Worm (Caenorhabditis elegans) whole organism, L4/young adult: ENCODE results near the gene W10C6.2.
A peak's percentile ranks its signal among the peaks of the same experiment; 100 is the strongest.

Experiments
- W03F9.2 ChIP-seq: fragments of 150-350 bp; optimal IDR thresholded peaks from 2 replicates; lab custom pipeline; 2014; ENCODE audit warnings: missing biosample characterization, missing genetic modification characterization
- dao-5 ChIP-seq: sonication (generic microtip); optimal IDR thresholded peaks from 2 replicates; lab custom pipeline; 2016; ENCODE audit warnings: missing genotype, missing genetic modification characterization, moderate library complexity, missing compliant biosample characterization
- him-1 ChIP-seq: sonication (generic microtip); optimal IDR thresholded peaks from 2 replicates; lab custom pipeline; 2016; ENCODE audit warnings: missing genotype, missing genetic modification reagents, missing genetic modification characterization, missing compliant biosample characterization

Gene W10C6.2

DNA sequence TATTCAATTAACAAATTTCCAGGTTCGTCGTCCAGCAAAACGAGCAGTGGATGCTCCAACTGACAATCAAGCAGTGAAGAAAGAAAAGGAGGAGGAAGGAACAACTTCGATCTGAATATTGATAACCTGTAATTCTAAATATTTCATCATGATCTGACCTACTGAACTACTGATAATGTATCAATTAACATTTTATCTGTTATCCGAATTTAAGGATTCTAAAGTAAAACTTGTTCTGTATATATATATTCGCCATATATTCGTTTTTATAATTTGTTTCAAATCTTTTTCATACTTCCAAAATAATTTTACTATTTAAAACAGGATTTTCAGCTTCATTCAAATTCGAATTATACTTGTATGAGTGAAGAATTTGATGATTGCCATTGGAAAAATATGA is 13.9 kb downstream of the W10C6.2 start, which contains the start of gene apc-17:
TSS of gene apc-17 (plus strand) at position 301 of the 400 bp plus-strand sequence.
- no peak for TF ChIP-seq dao-5 (tag; lab: Kevin White, UChicago)
- TF ChIP-seq him-1: no peak
- TF ChIP-seq W03F9.2: no peak

DNA sequence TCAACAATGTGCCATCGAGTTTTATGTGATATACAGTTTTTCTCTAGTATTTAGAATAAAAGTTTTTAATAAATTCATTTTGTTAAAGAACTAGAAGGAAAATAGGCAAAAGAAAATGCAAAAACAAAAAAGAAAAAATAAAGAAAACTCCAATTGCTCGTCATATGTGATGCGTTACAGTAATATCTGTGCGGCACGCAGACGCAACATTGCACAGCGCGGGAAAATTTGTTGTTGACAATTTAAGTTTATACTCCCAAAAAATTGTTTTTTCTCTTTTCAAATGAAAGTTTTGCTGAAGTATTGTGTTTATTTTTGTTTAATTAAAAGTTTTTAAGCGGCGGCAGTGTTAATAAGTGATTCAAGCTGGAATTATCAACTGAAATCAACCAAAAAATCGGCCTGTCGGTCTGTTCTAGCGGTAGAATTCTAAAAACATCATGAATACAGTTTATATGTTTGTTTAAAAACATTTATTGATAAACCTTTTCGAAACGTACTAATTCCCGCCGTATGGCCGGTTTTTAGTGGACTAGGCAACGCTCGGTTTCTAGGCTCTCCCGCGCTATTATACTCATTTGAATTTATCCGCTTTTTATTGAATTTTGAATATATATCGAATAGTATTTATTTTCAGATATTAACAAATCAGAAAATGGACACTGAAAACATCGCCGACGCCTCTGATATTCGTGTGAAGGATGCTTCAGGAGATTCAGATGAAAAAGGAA is 15.6 kb downstream of the W10C6.2 start, which contains the start of gene nasp-1:
TSS of gene nasp-1 (plus strand) at position 632 of the 731 bp plus-strand sequence.
- TF ChIP-seq him-1: no peak
- TF ChIP-seq dao-5 (tag; lab: Kevin White, UChicago): no peak
- TF ChIP-seq W03F9.2: peak; percentile 8

DNA sequence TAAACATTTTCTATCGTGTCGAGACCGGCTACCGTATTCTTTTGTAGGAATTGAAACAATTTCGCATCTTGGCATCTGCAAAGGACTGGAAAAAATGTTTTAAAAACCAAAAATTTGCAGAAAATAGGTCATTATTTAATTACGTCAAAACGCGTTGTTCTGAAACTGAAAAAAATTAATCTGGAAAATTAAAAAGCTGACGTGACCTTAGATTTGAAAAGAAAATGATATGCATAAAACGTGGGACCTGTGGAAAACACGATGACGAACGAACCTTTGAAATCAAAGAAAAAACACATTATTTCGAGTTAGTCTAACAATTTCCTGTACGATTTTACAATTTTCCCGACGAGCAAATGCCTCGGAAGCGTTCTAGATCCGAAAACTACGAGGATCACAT is 17.5 kb downstream of the W10C6.2 start, which contains the start of gene C09H10.9:
TSS of gene C09H10.9 (plus strand) at position 301 of the 400 bp plus-strand sequence.
- TF ChIP-seq him-1 (no peak), W03F9.2 (no peak), dao-5 (tag; lab: Kevin White, UChicago) (no peak)

DNA sequence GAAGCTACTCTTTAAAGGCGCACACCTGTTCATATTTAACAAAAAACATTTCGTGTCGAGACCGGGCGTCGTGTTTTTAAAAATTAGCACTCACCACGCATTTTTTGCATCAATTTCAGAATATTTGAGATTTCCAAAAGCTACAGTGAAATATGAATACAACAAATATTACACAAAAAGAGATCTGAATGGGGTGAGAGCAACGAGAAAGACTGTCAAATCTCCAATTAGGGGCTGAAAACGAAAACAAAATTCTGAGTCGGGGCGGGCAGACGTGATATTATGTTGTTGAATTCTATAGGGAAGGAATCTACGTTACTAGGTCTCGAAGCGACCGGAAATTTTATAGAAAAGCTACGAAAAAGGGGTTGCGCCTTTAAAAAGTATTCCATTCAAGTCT is 18.0 kb downstream of the W10C6.2 start, which contains the start of gene C09H10.5:
TSS of gene C09H10.5 (minus strand) at position 101 of the 400 bp plus-strand sequence.
- no peak for TF ChIP-seq dao-5 (tag; lab: Kevin White, UChicago)
- TF ChIP-seq W03F9.2: no peak
- TF ChIP-seq him-1: no peak

DNA sequence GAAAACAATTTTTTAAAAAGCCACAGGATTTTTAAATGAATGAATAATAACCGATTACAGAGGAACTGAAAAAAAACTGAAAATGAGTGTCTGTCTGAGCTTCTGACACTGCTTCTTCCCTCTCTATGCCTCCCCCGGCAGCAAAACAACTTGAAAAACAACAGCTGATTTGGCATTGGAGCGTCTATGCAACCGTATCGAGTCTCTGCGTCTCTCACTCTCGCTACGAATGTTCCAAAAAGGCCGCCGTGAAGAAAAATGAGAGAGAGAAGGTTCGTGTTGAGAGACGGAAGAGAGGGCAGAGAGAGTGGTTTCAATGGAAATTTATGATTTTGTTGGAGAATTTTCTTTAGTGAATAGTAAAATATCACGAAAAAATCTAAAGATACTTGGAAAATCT is 18.6 kb downstream of the W10C6.2 start:
- TF ChIP-seq dao-5 (tag; lab: Kevin White, UChicago) (no peak), him-1 (no peak), W03F9.2 (peak; percentile 64)

DNA sequence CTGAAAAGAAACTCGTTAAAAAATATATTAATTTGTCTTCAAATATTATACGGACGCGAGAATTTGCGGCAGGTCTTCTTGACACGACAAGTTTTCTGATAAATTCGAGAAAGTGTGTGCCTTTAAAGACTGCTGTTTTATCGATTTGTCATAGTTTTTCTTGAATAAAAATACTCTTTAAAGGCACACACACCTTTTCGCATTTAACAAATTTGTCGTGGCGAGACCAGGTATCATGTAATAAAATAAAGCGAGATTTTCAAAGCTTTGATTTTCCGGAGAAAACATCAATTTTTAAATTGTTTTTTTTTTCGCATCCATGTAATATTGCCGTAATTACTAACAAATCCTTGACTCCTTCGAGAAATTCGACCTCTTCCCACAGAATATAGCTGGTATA is 20.5 kb downstream of the W10C6.2 start:
- TF ChIP-seq him-1 (no peak), W03F9.2 (no peak), dao-5 (tag; lab: Kevin White, UChicago) (no peak)

DNA sequence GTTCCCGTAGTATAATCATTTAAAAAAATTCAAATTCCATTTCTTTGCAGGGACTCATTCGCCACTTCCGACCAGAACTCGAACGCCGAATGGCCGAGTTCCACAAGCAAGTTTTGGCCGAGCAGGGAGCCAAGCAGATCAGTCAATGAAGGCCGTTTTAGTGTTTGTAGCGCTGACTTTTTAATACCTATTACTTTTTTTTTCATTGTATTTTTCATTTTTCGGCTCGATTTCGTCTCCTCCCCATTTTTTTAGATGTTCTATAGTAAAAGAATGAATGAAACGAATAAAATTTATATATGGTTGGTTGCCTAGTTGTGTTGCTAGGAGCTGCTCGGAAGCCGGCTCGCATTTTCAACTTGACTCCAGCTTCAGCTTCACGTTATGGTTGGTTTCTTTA is 21.9 kb downstream of the W10C6.2 start, which contains the start of gene C09H10.4:
TSS of gene C09H10.4 (plus strand) at position 301 of the 400 bp plus-strand sequence.
- TF ChIP-seq him-1 (no peak), W03F9.2 (no peak), dao-5 (tag; lab: Kevin White, UChicago) (no peak)

DNA sequence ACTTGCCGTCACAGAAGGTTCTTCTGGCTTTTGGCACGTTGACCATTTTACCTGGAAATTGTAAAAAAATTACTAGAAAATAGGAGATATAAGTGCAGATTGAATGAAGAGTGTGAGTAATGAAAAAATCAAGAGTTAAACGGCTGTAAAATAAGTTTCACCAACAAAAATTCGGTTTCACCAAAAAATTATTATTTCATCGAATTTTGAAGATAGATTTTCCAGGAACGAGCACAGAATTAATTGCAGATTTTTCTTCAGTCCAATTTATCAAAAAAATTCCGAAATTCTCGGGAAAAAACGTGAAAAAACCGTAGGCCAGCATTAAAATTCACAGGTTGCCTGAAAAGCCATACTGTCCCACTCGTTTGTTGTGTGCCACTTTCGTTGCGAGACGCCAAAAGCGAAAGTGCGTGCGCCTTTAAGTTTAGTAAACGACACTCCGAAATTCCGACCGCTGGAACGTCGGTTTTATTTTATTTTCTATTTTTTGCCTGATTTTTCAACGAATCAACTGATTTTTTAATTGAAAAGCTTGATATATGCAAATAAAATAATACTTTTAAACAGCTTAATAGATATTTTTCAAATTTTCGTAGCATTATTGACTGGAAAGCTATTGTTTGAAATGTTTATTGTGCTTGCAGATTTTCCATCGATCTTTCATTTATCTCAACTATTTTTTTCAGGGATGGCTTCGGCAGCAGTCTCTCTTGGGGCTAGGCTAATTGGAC is 24.4 kb downstream of the W10C6.2 start, which contains the start of the genes rpl-36.A and nuo-1:
TSS of gene rpl-36.A (minus strand) at position 51 of the 734 bp plus-strand sequence.
TSS of gene nuo-1 (plus strand) at position 684 of the 734 bp plus-strand sequence.
- no peak for TF ChIP-seq dao-5 (tag; lab: Kevin White, UChicago)
- TF ChIP-seq him-1: peak; percentile 28
- peak; percentile 87 for TF ChIP-seq W03F9.2

DNA sequence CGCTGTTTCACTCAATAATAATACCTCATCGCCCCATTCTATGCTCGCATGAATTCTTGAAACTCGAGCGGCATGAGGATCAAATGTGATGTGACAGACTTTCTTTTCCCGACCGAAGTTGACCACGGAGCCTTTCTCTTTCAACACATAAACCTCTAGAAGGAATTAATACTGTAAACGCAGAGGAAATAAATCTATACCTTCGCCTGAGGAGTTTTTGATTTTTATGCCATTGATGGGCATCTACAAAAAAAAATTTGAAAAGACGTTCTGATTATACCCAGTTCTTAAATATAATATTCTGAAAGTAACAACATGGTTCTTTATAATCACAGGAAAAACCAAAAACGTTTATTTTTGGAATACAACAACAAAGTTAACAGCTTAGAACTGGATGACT is 25.5 kb downstream of the W10C6.2 start, which contains the start of gene nbs-1:
TSS of gene nbs-1 (minus strand) at position 246 of the 400 bp plus-strand sequence.
- TF ChIP-seq W03F9.2: no peak
- TF ChIP-seq dao-5 (tag; lab: Kevin White, UChicago): no peak
- TF ChIP-seq him-1: no peak

DNA sequence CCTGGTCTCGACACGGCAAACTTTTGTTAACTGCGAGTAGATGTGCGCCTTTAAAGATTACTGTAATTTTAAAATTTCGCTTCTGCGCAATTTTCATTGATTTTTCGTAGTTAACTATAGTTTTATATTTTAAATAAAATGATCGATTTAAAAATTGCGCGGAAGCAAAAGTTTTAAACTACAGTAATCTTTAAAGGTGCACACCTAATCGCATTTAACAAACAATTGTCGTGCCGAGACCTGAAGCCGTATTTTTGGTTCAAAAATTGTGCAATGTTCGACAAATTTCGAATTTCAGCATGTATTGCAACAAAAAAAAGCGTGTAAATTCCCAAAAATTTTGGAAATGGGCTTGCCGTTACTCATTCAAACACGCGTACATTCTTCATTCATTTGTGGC is 27.3 kb downstream of the W10C6.2 start:
- no peak for TF ChIP-seq W03F9.2
- TF ChIP-seq dao-5 (tag; lab: Kevin White, UChicago): no peak
- no peak for TF ChIP-seq him-1

DNA sequence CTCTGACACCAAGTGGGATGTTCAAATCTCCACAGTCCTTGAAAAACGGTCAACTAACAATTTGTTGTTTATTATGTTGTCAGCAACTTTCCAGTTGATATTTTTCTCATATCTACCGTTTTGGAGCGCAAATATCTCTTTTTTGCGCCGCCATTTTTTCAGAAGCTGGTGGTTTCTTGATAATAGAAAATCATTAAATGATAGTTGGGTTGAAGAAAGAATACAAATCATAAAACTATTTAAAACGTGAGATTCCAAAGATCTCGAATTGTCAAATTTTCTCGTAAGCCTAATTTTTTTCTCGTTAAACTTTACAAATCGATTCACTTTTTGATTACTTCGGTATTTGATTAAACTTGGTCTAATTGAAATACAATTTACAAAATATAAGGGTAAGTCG is 29.3 kb downstream of the W10C6.2 start, which contains the start of gene rpl-42:
TSS of gene rpl-42 (plus strand) at position 301 of the 400 bp plus-strand sequence.
- TF ChIP-seq him-1 (no peak), W03F9.2 (no peak), dao-5 (tag; lab: Kevin White, UChicago) (no peak)

DNA sequence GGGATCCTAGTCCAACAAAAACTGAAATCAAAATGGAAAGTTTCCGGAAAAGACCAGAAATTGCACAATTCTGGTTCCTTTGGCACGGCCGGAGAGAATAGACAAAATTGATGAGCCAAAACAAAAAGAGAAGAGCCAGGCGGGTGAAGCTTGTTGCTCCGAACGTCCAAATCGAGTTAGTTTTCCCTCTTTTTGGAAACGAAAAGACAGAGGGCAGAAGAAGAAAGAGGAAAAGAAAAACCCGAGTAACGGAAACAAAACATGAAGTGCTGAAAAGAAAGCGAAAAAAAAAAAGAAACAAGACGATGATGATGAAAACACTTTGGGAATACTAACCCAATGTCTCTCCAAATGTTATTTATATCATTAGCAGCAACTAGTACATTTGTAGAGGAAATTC is 30.1 kb downstream of the W10C6.2 start:
- TF ChIP-seq W03F9.2 (no peak), dao-5 (tag; lab: Kevin White, UChicago) (no peak), him-1 (no peak)

DNA sequence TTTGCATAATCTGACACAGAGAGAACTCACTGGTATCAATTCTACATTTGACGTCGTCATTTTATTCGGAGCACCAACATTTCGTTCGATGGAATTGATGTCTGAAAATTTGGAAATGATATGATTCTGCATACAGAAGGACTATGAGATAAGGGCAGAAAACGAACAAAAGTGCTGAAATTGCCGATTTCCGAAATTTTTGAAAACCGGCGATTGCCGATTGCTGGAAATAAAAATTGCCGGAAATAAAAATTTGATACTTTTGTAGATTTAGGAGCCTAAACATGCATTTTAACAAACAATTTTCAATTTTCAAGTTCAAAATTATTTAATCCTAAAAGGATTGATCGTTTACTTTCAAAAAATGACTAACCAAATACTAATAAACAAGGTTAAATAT is 32.3 kb downstream of the W10C6.2 start, which contains the start of gene unc-53:
TSS of gene unc-53 (minus strand) at position 101 of the 400 bp plus-strand sequence.
- TF ChIP-seq W03F9.2 (no peak), dao-5 (tag; lab: Kevin White, UChicago) (no peak), him-1 (no peak)

DNA sequence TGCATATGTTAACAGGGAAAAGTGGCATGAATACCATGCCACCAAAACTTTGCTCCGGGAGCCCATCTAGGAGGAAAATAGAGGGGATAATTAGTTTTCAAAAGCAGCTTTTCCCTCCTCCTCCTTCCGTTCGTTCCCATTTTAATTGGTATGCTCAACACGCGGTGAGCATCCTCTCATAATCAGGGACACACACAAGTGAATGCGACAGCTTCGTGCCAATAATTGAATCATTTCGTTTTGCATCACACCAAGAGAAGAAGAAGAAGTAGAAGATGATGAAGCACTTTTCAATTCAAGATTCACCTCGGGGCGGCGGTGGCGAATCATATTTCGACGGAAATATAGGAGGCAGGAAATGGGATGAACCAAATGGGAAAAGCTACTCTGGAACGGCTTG is 33.6 kb downstream of the W10C6.2 start:
- TF ChIP-seq him-1 (no peak), dao-5 (tag; lab: Kevin White, UChicago) (no peak), W03F9.2 (no peak)
